Fruit fly (Drosophila melanogaster) whole organism, embryonic: ENCODE data around the gene Fst.

Source experiments
- Adf1 ChIP-seq: fragments of 200-800 bp; sonication (Bioruptor generic); IDR thresholded peaks from 2 replicates; pipeline ENCODE4 v1.3.6; 2022; ENCODE audit warnings: missing biosample characterization, missing genetic modification characterization
- Bgb ChIP-seq: fragments of 200-800 bp; sonication (Bioruptor generic); IDR thresholded peaks from 2 replicates; pipeline ENCODE4 v1.3.6; 2022; ENCODE audit warnings: missing biosample characterization, missing genetic modification characterization; ENCODE audit not compliant: partially characterized antibody
- CG10147 ChIP-seq: fragments of 200-800 bp; sonication (Bioruptor generic); optimal IDR thresholded peaks from 2 replicates; lab custom pipeline; 2019; ENCODE audit warnings: missing biosample characterization, mild to moderate bottlenecking, missing genetic modification characterization, moderate library complexity
- CG10267 ChIP-seq: fragments of 200-800 bp; sonication (Bioruptor generic); optimal IDR thresholded peaks from 2 replicates; lab custom pipeline; 2018; ENCODE audit warnings: missing biosample characterization, mild to moderate bottlenecking, missing genetic modification characterization, moderate library complexity
- CG10321 ChIP-seq: fragments of 200-800 bp; sonication (Bioruptor generic); IDR thresholded peaks from 2 replicates; pipeline ENCODE4 v1.3.6; 2022; ENCODE audit warnings: missing biosample characterization, missing genetic modification characterization
- CG10366 ChIP-seq: fragments of 200-800 bp; sonication (Bioruptor generic); IDR thresholded peaks from 2 replicates; pipeline ENCODE4 v1.3.6; 2022; ENCODE audit warnings: missing biosample characterization, missing genetic modification characterization
- CG10543 ChIP-seq: fragments of 200-800 bp; sonication (Bioruptor generic); optimal IDR thresholded peaks from 3 replicates; lab custom pipeline; 2017; ENCODE audit warnings: missing biosample characterization, mild to moderate bottlenecking, missing genetic modification characterization, moderate library complexity
- CG12744 ChIP-seq: fragments of 200-800 bp; sonication (Bioruptor generic); optimal IDR thresholded peaks from 2 replicates; lab custom pipeline; 2016; ENCODE audit warnings: missing biosample characterization, missing genetic modification characterization
- CG13123 ChIP-seq: fragments of 200-800 bp; sonication (Bioruptor generic); optimal IDR thresholded peaks from 2 replicates; lab custom pipeline; 2016; ENCODE audit warnings: missing biosample characterization, missing genetic modification characterization
- CG14050 ChIP-seq: fragments of 200-800 bp; sonication (Bioruptor generic); IDR thresholded peaks from 3 replicates; pipeline ENCODE4 v1.3.6; 2022; ENCODE audit warnings: missing biosample characterization, missing genetic modification characterization
- CG15269 ChIP-seq: fragments of 200-800 bp; sonication (Bioruptor generic); optimal IDR thresholded peaks from 2 replicates; lab custom pipeline; 2018; ENCODE audit warnings: missing biosample characterization, mild to moderate bottlenecking, missing genetic modification characterization, moderate library complexity
- CG15514 ChIP-seq: fragments of 200-800 bp; sonication (Bioruptor generic); optimal IDR thresholded peaks from 3 replicates; lab custom pipeline; 2017; ENCODE audit warnings: missing biosample characterization, missing genetic modification characterization, mild to moderate bottlenecking, moderate library complexity, missing genetic modification reagents
- CG1647 ChIP-seq: fragments of 200-800 bp; sonication (Bioruptor generic); optimal IDR thresholded peaks from 3 replicates; lab custom pipeline; 2016; ENCODE audit warnings: missing biosample characterization, missing genetic modification characterization
- CG17802 ChIP-seq: fragments of 200-800 bp; sonication (Bioruptor generic); optimal IDR thresholded peaks from 2 replicates; lab custom pipeline; 2018; ENCODE audit warnings: missing biosample characterization, mild to moderate bottlenecking, missing genetic modification characterization, moderate library complexity
- CG31388 ChIP-seq: fragments of 200-800 bp; sonication (Bioruptor generic); optimal IDR thresholded peaks from 2 replicates; lab custom pipeline; 2016; ENCODE audit warnings: missing biosample characterization, missing genetic modification characterization
- CG3163 ChIP-seq: fragments of 200-800 bp; sonication (Bioruptor generic); optimal IDR thresholded peaks from 3 replicates; lab custom pipeline; 2016; ENCODE audit warnings: missing biosample characterization, missing genetic modification characterization
- CG6654 ChIP-seq: fragments of 200-800 bp; sonication (Bioruptor generic); optimal IDR thresholded peaks from 2 replicates; lab custom pipeline; 2017; ENCODE audit warnings: missing biosample characterization, mild to moderate bottlenecking, missing genetic modification characterization
- CG7357 ChIP-seq: fragments of 200-800 bp; sonication (Bioruptor generic); IDR thresholded peaks from 3 replicates; pipeline ENCODE4 v1.3.6; 2022; ENCODE audit warnings: missing biosample characterization, missing genetic modification characterization
- Dip3 ChIP-seq: fragments of 200-800 bp; sonication (Bioruptor generic); optimal IDR thresholded peaks from 3 replicates; lab custom pipeline; 2016; ENCODE audit warnings: missing biosample characterization, missing genetic modification characterization
- Doc2 ChIP-seq: fragments of 200-800 bp; sonication (Bioruptor generic); IDR thresholded peaks from 2 replicates; pipeline ENCODE4 v1.3.6; 2022; ENCODE audit warnings: missing biosample characterization, missing genetic modification characterization
- GATAe ChIP-seq: fragments of 200-800 bp; sonication (Bioruptor generic); conservative IDR thresholded peaks from 2 replicates; pipeline ENCODE4 v1.3.6; 2022; ENCODE audit warnings: missing biosample characterization, missing genetic modification characterization
- H15 ChIP-seq: fragments of 200-800 bp; sonication (Bioruptor generic); IDR thresholded peaks from 3 replicates; pipeline ENCODE4 v1.3.6; 2022; ENCODE audit warnings: missing biosample characterization, missing genetic modification characterization
- HHEX ChIP-seq: fragments of 200-800 bp; sonication (Bioruptor generic); optimal IDR thresholded peaks from 3 replicates; lab custom pipeline; 2017; ENCODE audit warnings: missing biosample characterization, mild to moderate bottlenecking, missing genetic modification characterization, missing genetic modification reagents
- Mrtf ChIP-seq: fragments of 200-800 bp; sonication (Bioruptor generic); IDR thresholded peaks from 3 replicates; pipeline ENCODE4 v1.3.6; 2022; ENCODE audit warnings: missing biosample characterization, missing genetic modification characterization
- Optix ChIP-seq: fragments of 200-800 bp; sonication (Bioruptor generic); IDR thresholded peaks from 3 replicates; pipeline ENCODE4 v1.3.6; 2022; ENCODE audit warnings: missing biosample characterization, missing genetic modification characterization
- PHDP ChIP-seq: fragments of 200-800 bp; sonication (Bioruptor generic); optimal IDR thresholded peaks from 3 replicates; lab custom pipeline; 2018; ENCODE audit warnings: missing biosample characterization, mild to moderate bottlenecking, missing genetic modification characterization, moderate library complexity
- Ravus ChIP-seq: fragments of 200-800 bp; sonication (Bioruptor generic); IDR thresholded peaks from 2 replicates; pipeline ENCODE4 v1.3.6; 2022; ENCODE audit warnings: missing biosample characterization, missing genetic modification characterization
- Scr ChIP-seq: fragments of 200-800 bp; sonication (Bioruptor generic); IDR thresholded peaks from 2 replicates; pipeline ENCODE4 v1.3.6; 2022; ENCODE audit warnings: missing biosample characterization, missing genetic modification characterization; ENCODE audit not compliant: partially characterized antibody
- Side ChIP-seq: fragments of 200-800 bp; sonication (Bioruptor generic); optimal IDR thresholded peaks from 2 replicates; lab custom pipeline; 2016; ENCODE audit warnings: missing biosample characterization, missing genetic modification characterization
- TFAM ChIP-seq: fragments of 200-800 bp; sonication (Bioruptor generic); optimal IDR thresholded peaks from 2 replicates; lab custom pipeline; 2017; ENCODE audit warnings: missing biosample characterization, missing genetic modification characterization, inconsistent platforms
- Tbp ChIP-seq: fragments of >200 bp; optimal IDR thresholded peaks from 2 replicates; lab custom pipeline; 2018; ENCODE audit warnings: missing biosample characterization, missing genetic modification characterization
- abd-A ChIP-seq: fragments of 200-800 bp; sonication (Bioruptor generic); optimal IDR thresholded peaks from 3 replicates; lab custom pipeline; 2019; ENCODE audit warnings: missing biosample characterization, mild to moderate bottlenecking, missing genetic modification characterization, moderate library complexity
- al ChIP-seq: fragments of 200-800 bp; sonication (Bioruptor generic); IDR thresholded peaks from 2 replicates; pipeline ENCODE4 v1.3.6; 2022; ENCODE audit warnings: missing biosample characterization, missing genetic modification characterization
- ato ChIP-seq: fragments of 200-800 bp; sonication (Bioruptor generic); IDR thresholded peaks from 2 replicates; pipeline ENCODE4 v1.3.6; 2022; ENCODE audit warnings: missing biosample characterization, missing genetic modification characterization; ENCODE audit not compliant: partially characterized antibody
- crol ChIP-seq: fragments of 200-800 bp; sonication (Bioruptor generic); IDR thresholded peaks from 2 replicates; pipeline ENCODE4 v1.3.6; 2022; ENCODE audit warnings: missing biosample characterization, missing genetic modification characterization
- dysf ChIP-seq: fragments of 200-800 bp; sonication (Bioruptor generic); IDR thresholded peaks from 3 replicates; pipeline ENCODE4 v1.3.6; 2022; ENCODE audit warnings: missing biosample characterization, missing genetic modification characterization
- eyg ChIP-seq: fragments of 200-800 bp; sonication (Bioruptor generic); optimal IDR thresholded peaks from 3 replicates; lab custom pipeline; 2016; ENCODE audit warnings: missing biosample characterization, missing genetic modification characterization
- fd96Cb ChIP-seq: fragments of 200-800 bp; sonication (Bioruptor generic); optimal IDR thresholded peaks from 2 replicates; lab custom pipeline; 2018; ENCODE audit warnings: missing biosample characterization, mild to moderate bottlenecking, missing genetic modification characterization, moderate library complexity
- fru ChIP-seq: fragments of >200 bp; optimal IDR thresholded peaks from 2 replicates; lab custom pipeline; 2017
- grn ChIP-seq: fragments of 200-800 bp; sonication (Bioruptor generic); optimal IDR thresholded peaks from 3 replicates; lab custom pipeline; 2017; ENCODE audit warnings: missing biosample characterization, missing genetic modification characterization
- gsb-n ChIP-seq: fragments of 200-800 bp; sonication (Bioruptor generic); optimal IDR thresholded peaks from 3 replicates; lab custom pipeline; 2018; ENCODE audit warnings: missing biosample characterization, mild to moderate bottlenecking, missing genetic modification characterization
- jigr1 ChIP-seq: fragments of 200-800 bp; sonication (Bioruptor generic); IDR thresholded peaks from 3 replicates; pipeline ENCODE4 v1.3.6; 2022; ENCODE audit warnings: missing biosample characterization, missing genetic modification characterization
- kay ChIP-seq: fragments of 200-800 bp; sonication (Bioruptor generic); optimal IDR thresholded peaks from 2 replicates; lab custom pipeline; 2016; ENCODE audit warnings: missing biosample characterization, missing genetic modification characterization
- kni ChIP-seq: fragments of 200-800 bp; sonication (Bioruptor generic); optimal IDR thresholded peaks from 3 replicates; lab custom pipeline; 2017; ENCODE audit warnings: mild to moderate bottlenecking, missing biosample characterization, missing genetic modification reagents, missing genetic modification characterization
- nerfin-1 ChIP-seq: fragments of 200-800 bp; sonication (Bioruptor generic); optimal IDR thresholded peaks from 3 replicates; lab custom pipeline; 2019; ENCODE audit warnings: missing biosample characterization, mild to moderate bottlenecking, missing genetic modification characterization, moderate library complexity
- pros ChIP-seq: fragments of 200-800 bp; sonication (Bioruptor generic); optimal IDR thresholded peaks from 3 replicates; lab custom pipeline; 2019; ENCODE audit warnings: missing biosample characterization, mild to moderate bottlenecking, missing genetic modification characterization, moderate library complexity
- ro ChIP-seq: fragments of 200-800 bp; sonication (Bioruptor generic); IDR thresholded peaks from 2 replicates; pipeline ENCODE4 v1.3.6; 2022; ENCODE audit warnings: missing biosample characterization, missing genetic modification characterization
- run ChIP-seq: fragments of 200-800 bp; sonication (Bioruptor generic); optimal IDR thresholded peaks from 3 replicates; lab custom pipeline; 2018; ENCODE audit warnings: missing biosample characterization, mild to moderate bottlenecking, missing genetic modification characterization
- salm ChIP-seq: fragments of 200-800 bp; sonication (Bioruptor generic); optimal IDR thresholded peaks from 2 replicates; lab custom pipeline; 2018; ENCODE audit warnings: missing biosample characterization, mild to moderate bottlenecking, missing genetic modification characterization
- sna ChIP-seq: fragments of 200-800 bp; sonication (Bioruptor generic); IDR thresholded peaks from 2 replicates; pipeline ENCODE4 v1.3.6; 2022; ENCODE audit warnings: missing biosample characterization, missing genetic modification characterization; ENCODE audit not compliant: partially characterized antibody
- trh ChIP-seq: fragments of 200-800 bp; sonication (Bioruptor generic); optimal IDR thresholded peaks from 2 replicates; lab custom pipeline; 2016; ENCODE audit warnings: missing biosample characterization, missing genetic modification characterization
- usp ChIP-seq: fragments of >200 bp; optimal IDR thresholded peaks from 2 replicates; lab custom pipeline; 2017; ENCODE audit warnings: missing biosample characterization, missing genetic modification characterization

The Fst gene

DNA sequence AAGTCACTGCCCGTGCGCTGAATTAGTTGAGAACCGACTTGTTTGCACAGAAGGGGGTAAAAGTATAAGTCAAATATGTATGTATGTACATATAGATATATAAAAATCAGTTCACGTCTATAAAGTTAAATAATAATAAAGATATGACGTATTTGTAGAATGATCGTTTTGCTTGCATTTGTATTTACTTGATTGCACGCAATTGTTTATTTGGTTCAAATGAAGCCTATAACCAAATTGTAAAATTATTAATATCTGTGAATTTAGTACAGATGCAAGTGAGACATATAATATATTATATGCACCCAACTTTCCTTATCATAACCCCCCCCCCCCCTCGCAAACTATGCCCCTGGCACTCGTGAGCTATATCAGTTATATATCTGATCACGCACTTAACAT is 45.4 kb downstream of the Fst start (continued):
- TF ChIP-seq sna (GFP tag; lab: Robert Waterston, UW), result no peak
- no peak for TF ChIP-seq Dip3
- TF ChIP-seq Tbp (GFP tag; lab: Kevin White, UChicago), result no peak
- TF ChIP-seq CG10366, result no peak
- no peak for TF ChIP-seq TFAM (GFP tag; lab: Kevin White, UChicago)
- no peak for TF ChIP-seq Ravus (GFP tag; lab: Robert Waterston, UW)
- no peak for TF ChIP-seq Doc2 (GFP tag; lab: Robert Waterston, UW)
- TF ChIP-seq salm (tag; lab: Kevin White, UChicago), result peak; percentile 15
- TF ChIP-seq jigr1 (GFP tag; lab: Robert Waterston, UW), result no peak
- TF ChIP-seq trh (GFP tag; lab: Kevin White, UChicago), result no peak
- TF ChIP-seq ato, result no peak
- no peak for TF ChIP-seq CG7357 (GFP tag; lab: Robert Waterston, UW)
- no peak for TF ChIP-seq H15 (GFP tag; lab: Robert Waterston, UW)
- 0 out of 2 replicates have a peak, but pooled peaks have one; percentile 19 for TF ChIP-seq crol (GFP tag; lab: Robert Waterston, UW)
- TF ChIP-seq Bgb (GFP tag; lab: Robert Waterston, UW), result no peak
- TF ChIP-seq CG10267, result peak; percentile 3
- no peak for TF ChIP-seq Mrtf (GFP tag; lab: Robert Waterston, UW)
- no peak for TF ChIP-seq CG10321 (GFP tag; lab: Robert Waterston, UW)
- TF ChIP-seq gsb-n (tag; lab: Kevin White, UChicago), result peak; percentile 16
- no peak for TF ChIP-seq eyg (GFP tag; lab: Kevin White, UChicago)
- TF ChIP-seq ro (GFP tag; lab: Robert Waterston, UW), result no peak
- TF ChIP-seq CG31388, result no peak
- peak; percentile 62 for TF ChIP-seq CG10147 (GFP tag; lab: Kevin White, UChicago)
- TF ChIP-seq HHEX (GFP tag; lab: Kevin White, UChicago), result peak; percentile 55
- no peak for TF ChIP-seq fd96Cb (tag; lab: Kevin White, UChicago)
- TF ChIP-seq abd-A (tag; lab: Kevin White, UChicago), result no peak
- TF ChIP-seq run (tag; lab: Kevin White, UChicago), result no peak
- TF ChIP-seq Optix (GFP tag; lab: Robert Waterston, UW), result no peak
- TF ChIP-seq CG10543 (GFP tag; lab: Kevin White, UChicago), result peak; percentile 67
- TF ChIP-seq nerfin-1 (tag; lab: Kevin White, UChicago), result peak; percentile 43
- TF ChIP-seq fru (lab: Kevin White, UChicago), result no peak
- TF ChIP-seq PHDP (tag; lab: Kevin White, UChicago), result peak; percentile 61
- TF ChIP-seq CG12744 (GFP tag; lab: Kevin White, UChicago), result no peak
- TF ChIP-seq kni (GFP tag; lab: Kevin White, UChicago), result no peak
- TF ChIP-seq al (GFP tag; lab: Robert Waterston, UW), result peak; percentile 52; the same call in 1 of the 2 replicates
- no peak for TF ChIP-seq CG13123 (GFP tag; lab: Kevin White, UChicago)
- no peak for TF ChIP-seq Side (GFP tag; lab: Kevin White, UChicago)
- no peak for TF ChIP-seq GATAe
- TF ChIP-seq dysf (GFP tag; lab: Robert Waterston, UW), result peak; percentile 68; the same call in 2 of the 3 replicates
- no peak for TF ChIP-seq CG6654 (GFP tag; lab: Kevin White, UChicago)
- no peak for TF ChIP-seq usp (GFP tag; lab: Kevin White, UChicago)
- TF ChIP-seq grn, result peak; percentile 85
- no peak for TF ChIP-seq Scr (GFP tag; lab: Robert Waterston, UW)
- peak; percentile 43 for TF ChIP-seq kay (GFP tag; lab: Kevin White, UChicago)
- no peak for TF ChIP-seq pros (GFP tag; lab: Kevin White, UChicago)
- no peak for TF ChIP-seq CG1647
- TF ChIP-seq CG15514 (GFP tag; lab: Kevin White, UChicago), result peak; percentile 53
- no peak for TF ChIP-seq CG17802
- no peak for TF ChIP-seq Adf1 (GFP tag; lab: Robert Waterston, UW)
- no peak for TF ChIP-seq CG14050 (GFP tag; lab: Robert Waterston, UW)
- TF ChIP-seq CG3163 (GFP tag; lab: Kevin White, UChicago), result no peak
- TF ChIP-seq CG15269 (tag; lab: Kevin White, UChicago), result peak; percentile 9
